Worm (Caenorhabditis elegans) whole organism, late embryonic: ENCODE results near the gene appg-1.

Experiments
- C38D4.7 ChIP-seq: fragments of 200-800 bp; sonication (Bioruptor generic); optimal IDR thresholded peaks from 2 replicates; lab custom pipeline; 2018; ENCODE audit warnings: mild to moderate bottlenecking, missing genetic modification characterization, moderate library complexity, missing compliant biosample characterization
- F13H6.1 ChIP-seq: sonication (generic microtip); optimal IDR thresholded peaks from 2 replicates; lab custom pipeline; 2016; ENCODE audit warnings: missing genetic modification characterization, missing compliant biosample characterization
- K02D7.2 ChIP-seq: sonication (generic microtip); optimal IDR thresholded peaks from 2 replicates; lab custom pipeline; 2017; ENCODE audit warnings: mild to moderate bottlenecking, missing genetic modification characterization, missing compliant biosample characterization
- K09A11.1 ChIP-seq: sonication (generic microtip); optimal IDR thresholded peaks from 2 replicates; lab custom pipeline; 2017; ENCODE audit warnings: antibody characterized with exemption, mild to moderate bottlenecking, missing genetic modification characterization, missing compliant biosample characterization; ENCODE audit not compliant: insufficient read depth
- Y22D7AL.16 ChIP-seq: sonication (generic microtip); optimal IDR thresholded peaks from 2 replicates; lab custom pipeline; 2016; ENCODE audit warnings: missing genetic modification characterization, missing compliant biosample characterization
- ama-1 ChIP-seq: fragments of 150-350 bp; optimal IDR thresholded peaks from 2 replicates; lab custom pipeline; 2014
- ceh-14 ChIP-seq: sonication (generic microtip); optimal IDR thresholded peaks from 2 replicates; lab custom pipeline; 2016; ENCODE audit warnings: missing genotype, missing genetic modification characterization, missing compliant biosample characterization
- ceh-2 ChIP-seq: sonication (generic microtip); optimal IDR thresholded peaks from 2 replicates; lab custom pipeline; 2016; ENCODE audit warnings: missing genotype, missing genetic modification characterization, missing compliant biosample characterization
- ceh-22 ChIP-seq: sonication (generic microtip); optimal IDR thresholded peaks from 2 replicates; lab custom pipeline; 2017; ENCODE audit warnings: missing biosample characterization, missing genetic modification characterization
- ceh-24 ChIP-seq: sonication (generic microtip); optimal IDR thresholded peaks from 2 replicates; lab custom pipeline; 2016; ENCODE audit warnings: mild to moderate bottlenecking, missing genetic modification characterization, missing compliant biosample characterization
- ceh-30 ChIP-seq: fragments of 150-350 bp; optimal IDR thresholded peaks from 2 replicates; lab custom pipeline; 2014; ENCODE audit warnings: missing biosample characterization, missing genetic modification characterization
- ceh-34 ChIP-seq: sonication (generic microtip); optimal IDR thresholded peaks from 2 replicates; lab custom pipeline; 2016; ENCODE audit warnings: mild to moderate bottlenecking, missing genetic modification characterization, missing compliant biosample characterization
- ceh-45 ChIP-seq: fragments of 200-800 bp; sonication (Bioruptor generic); IDR thresholded peaks from 2 replicates; pipeline ENCODE4 v1.3.6; 2022; ENCODE audit warnings: missing genetic modification reagents, missing genetic modification characterization, missing compliant biosample characterization
- ceh-48 ChIP-seq: sonication (generic microtip); optimal IDR thresholded peaks from 2 replicates; lab custom pipeline; 2016; ENCODE audit warnings: missing genetic modification characterization, inconsistent platforms, missing compliant biosample characterization
- fkh-6 ChIP-seq: sonication (generic microtip); optimal IDR thresholded peaks from 2 replicates; lab custom pipeline; 2016; ENCODE audit warnings: missing genetic modification characterization, missing compliant biosample characterization
- hlh-13 ChIP-seq: fragments of 200-800 bp; sonication (Bioruptor generic); optimal IDR thresholded peaks from 2 replicates; lab custom pipeline; 2018; ENCODE audit warnings: mild to moderate bottlenecking, missing genetic modification characterization, missing compliant biosample characterization
- hlh-15 ChIP-seq: sonication (generic microtip); optimal IDR thresholded peaks from 2 replicates; lab custom pipeline; 2016; ENCODE audit warnings: missing genetic modification characterization, missing compliant biosample characterization
- hlh-6 ChIP-seq: sonication (generic microtip); optimal IDR thresholded peaks from 2 replicates; lab custom pipeline; 2016; ENCODE audit warnings: missing genotype, missing genetic modification characterization, missing compliant biosample characterization
- lim-6 ChIP-seq: sonication (generic microtip); optimal IDR thresholded peaks from 2 replicates; lab custom pipeline; 2016; ENCODE audit warnings: missing genetic modification characterization, missing compliant biosample characterization
- lin-11 ChIP-seq: fragments of 200-800 bp; sonication (Bioruptor generic); optimal IDR thresholded peaks from 2 replicates; lab custom pipeline; 2018; ENCODE audit warnings: mild to moderate bottlenecking, missing genetic modification characterization, missing compliant biosample characterization
- madf-2 ChIP-seq: sonication (generic microtip); optimal IDR thresholded peaks from 2 replicates; lab custom pipeline; 2017; ENCODE audit warnings: missing genetic modification characterization, missing compliant biosample characterization
- mec-3 ChIP-seq: sonication (generic microtip); optimal IDR thresholded peaks from 2 replicates; lab custom pipeline; 2016; ENCODE audit warnings: borderline replicate concordance, missing genetic modification characterization, missing compliant biosample characterization
- nfya-1 ChIP-seq: sonication (generic microtip); optimal IDR thresholded peaks from 2 replicates; lab custom pipeline; 2017; ENCODE audit warnings: missing genetic modification characterization, mild to moderate bottlenecking, missing compliant biosample characterization, antibody characterized with exemption, moderate library complexity
- nhr-11 ChIP-seq: fragments of 150-350 bp; optimal IDR thresholded peaks from 2 replicates; lab custom pipeline; 2014; ENCODE audit warnings: missing biosample characterization, missing genetic modification characterization
- nhr-232 ChIP-seq: sonication (generic microtip); optimal IDR thresholded peaks from 2 replicates; lab custom pipeline; 2016; ENCODE audit warnings: missing genetic modification characterization, missing compliant biosample characterization
- npax-4 ChIP-seq: sonication (generic microtip); optimal IDR thresholded peaks from 2 replicates; lab custom pipeline; 2016; ENCODE audit warnings: missing genetic modification characterization, missing compliant biosample characterization
- pha-4 ChIP-seq: fragments of 150-350 bp; optimal IDR thresholded peaks from 2 replicates; lab custom pipeline; 2018; ENCODE audit warnings: missing biosample characterization, missing genetic modification reagents, missing genetic modification characterization
- pros-1 ChIP-seq: fragments of 150-350 bp; optimal IDR thresholded peaks from 2 replicates; lab custom pipeline; 2014; ENCODE audit warnings: missing biosample characterization, missing genetic modification reagents, missing genetic modification characterization
- syd-9 ChIP-seq: sonication (generic microtip); optimal IDR thresholded peaks from 2 replicates; lab custom pipeline; 2016; ENCODE audit warnings: mild to moderate bottlenecking, missing genetic modification characterization, moderate library complexity, missing compliant biosample characterization
- tbx-2 ChIP-seq: sonication (generic microtip); optimal IDR thresholded peaks from 2 replicates; lab custom pipeline; 2016; ENCODE audit warnings: missing genetic modification characterization, missing compliant biosample characterization
- tbx-7 ChIP-seq: sonication (generic microtip); optimal IDR thresholded peaks from 2 replicates; lab custom pipeline; 2016; ENCODE audit warnings: missing genotype, missing genetic modification characterization, missing compliant biosample characterization
- ttx-3 ChIP-seq: sonication (generic microtip); optimal IDR thresholded peaks from 2 replicates; lab custom pipeline; 2016; ENCODE audit warnings: missing genetic modification reagents, missing genetic modification characterization, missing compliant biosample characterization
- unc-55 ChIP-seq: sonication (generic microtip); optimal IDR thresholded peaks from 2 replicates; lab custom pipeline; 2017; ENCODE audit warnings: missing biosample characterization, missing genetic modification reagents, missing genetic modification characterization
- unc-86 ChIP-seq: sonication (generic microtip); optimal IDR thresholded peaks from 2 replicates; lab custom pipeline; 2016; ENCODE audit warnings: missing genetic modification characterization, missing compliant biosample characterization

appg-1 gene

DNA sequence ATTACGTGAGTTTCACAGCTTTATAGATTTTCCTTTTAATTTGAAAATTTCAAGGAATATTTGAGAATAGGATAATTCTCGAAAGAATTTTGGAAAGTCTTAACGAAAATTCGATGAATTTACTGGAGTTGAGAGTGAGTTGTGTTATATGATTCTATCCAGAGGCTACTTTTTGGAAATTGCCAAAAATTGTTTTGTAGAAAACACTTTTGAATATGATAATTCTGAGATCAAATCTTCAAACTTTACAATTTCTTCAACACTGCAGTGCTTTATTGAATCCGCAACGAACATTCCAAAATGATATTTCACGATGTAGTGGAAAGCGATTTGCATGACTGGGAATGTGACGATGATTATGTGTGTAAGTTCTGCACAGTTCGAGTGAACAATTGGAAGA is 26.1 kb downstream of the appg-1 start, which contains the start of gene C07E3.8:
Gene C07E3.8, plus strand, starts transcription at position 301 of the 400 bp plus-strand sequence.
- no peak for TF ChIP-seq hlh-15
- no peak for TF ChIP-seq lin-11
- no peak for TF ChIP-seq ceh-30 (tag; lab: Kevin White, UChicago)
- TF ChIP-seq hlh-13 (GFP tag; lab: Kevin White, UChicago): no peak
- TF ChIP-seq nhr-11 (tag; lab: Kevin White, UChicago): no peak
- TF ChIP-seq madf-2 (tag; lab: Kevin White, UChicago): no peak
- TF ChIP-seq pha-4 (tag; lab: Kevin White, UChicago): no peak
- TF ChIP-seq ttx-3: no peak
- no peak for TF ChIP-seq ceh-24 (tag; lab: Kevin White, UChicago)
- no peak for TF ChIP-seq mec-3 (tag; lab: Kevin White, UChicago)
- TF ChIP-seq ceh-34 (tag; lab: Kevin White, UChicago): no peak
- no peak for TF ChIP-seq ama-1 (lab: Kevin White, UChicago)
- TF ChIP-seq ceh-14: no peak
- no peak for TF ChIP-seq ceh-2 (tag; lab: Kevin White, UChicago)
- TF ChIP-seq pros-1 (tag; lab: Kevin White, UChicago): no peak
- TF ChIP-seq, all 69 proteins: peak for 0

DNA sequence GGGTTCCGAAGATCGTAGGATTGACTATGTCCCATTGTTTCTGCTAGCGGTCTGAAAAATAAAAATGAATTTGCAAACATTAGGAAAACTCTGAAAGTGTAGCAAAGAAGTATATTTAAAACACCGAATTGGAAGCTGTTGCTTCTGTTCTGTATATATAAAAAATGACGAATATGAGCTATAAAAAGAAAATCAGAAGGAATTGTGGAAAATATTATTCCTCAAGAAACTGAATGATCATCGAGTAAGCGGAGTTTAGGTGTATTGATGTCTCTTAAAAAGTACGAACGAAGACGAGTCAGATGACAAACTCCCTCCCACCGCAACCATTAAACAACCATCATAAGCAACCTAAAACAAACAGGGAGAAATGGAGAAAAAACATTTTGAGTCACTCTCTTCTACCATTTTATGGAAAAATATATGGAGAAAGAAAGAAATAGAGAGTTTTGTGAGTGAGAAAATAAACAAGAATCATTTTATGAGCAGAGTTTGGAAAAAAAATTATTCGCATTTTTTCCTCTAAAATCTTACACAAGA is 31.7 kb downstream of the appg-1 start, which contains the start of gene C07E3.3:
Gene C07E3.3, minus strand, starts transcription at position 51 of the 540 bp plus-strand sequence.
- TF ChIP-seq F13H6.1 (tag; lab: Kevin White, UChicago) (no peak), K02D7.2 (tag; lab: Kevin White, UChicago) (no peak), npax-4 (tag; lab: Kevin White, UChicago) (no peak), Y22D7AL.16 (tag; lab: Kevin White, UChicago) (no peak), C38D4.7 (no peak), ceh-45 (GFP tag; lab: Robert Waterston, UW) (no peak), nhr-232 (no peak), ceh-2 (tag; lab: Kevin White, UChicago) (no peak), ceh-24 (tag; lab: Kevin White, UChicago) (no peak), tbx-2 (tag; lab: Kevin White, UChicago) (no peak), syd-9 (tag; lab: Kevin White, UChicago) (no peak), pha-4 (tag; lab: Kevin White, UChicago) (no peak), K09A11.1 (tag; lab: Kevin White, UChicago) (no peak), tbx-7 (tag; lab: Kevin White, UChicago) (no peak), hlh-13 (GFP tag; lab: Kevin White, UChicago) (no peak)

DNA sequence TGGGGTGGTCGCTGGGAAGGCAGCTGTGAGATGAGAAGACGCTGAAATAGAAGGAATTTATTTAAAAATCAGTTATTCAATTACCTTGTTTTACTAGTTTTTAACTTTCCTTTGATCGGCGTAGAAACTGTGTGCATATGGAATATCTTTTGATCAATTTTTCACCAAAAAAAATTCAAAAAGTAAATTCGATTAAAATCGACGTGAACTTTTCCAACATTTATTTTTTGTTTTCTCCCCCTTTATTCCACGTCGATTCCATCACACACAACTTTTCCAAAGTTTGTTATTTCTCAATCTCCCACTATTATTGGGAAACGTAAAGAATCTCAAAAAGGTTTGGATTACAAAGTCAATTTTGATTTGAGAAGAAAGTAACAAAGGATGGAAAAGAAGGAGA is 34.6 kb downstream of the appg-1 start, which contains the start of gene C07E3.4:
Gene C07E3.4, plus strand, starts transcription at position 301 of the 400 bp plus-strand sequence.
- TF ChIP-seq fkh-6 (tag; lab: Kevin White, UChicago): no peak
- TF ChIP-seq nfya-1 (tag; lab: Kevin White, UChicago): no peak
- no peak for TF ChIP-seq ceh-34 (tag; lab: Kevin White, UChicago)
- TF ChIP-seq unc-86 (tag; lab: Kevin White, UChicago): no peak
- TF ChIP-seq hlh-6 (tag; lab: Kevin White, UChicago): no peak
- no peak for TF ChIP-seq tbx-7 (tag; lab: Kevin White, UChicago)
- no peak for TF ChIP-seq ceh-22
- TF ChIP-seq madf-2 (tag; lab: Kevin White, UChicago): no peak

DNA sequence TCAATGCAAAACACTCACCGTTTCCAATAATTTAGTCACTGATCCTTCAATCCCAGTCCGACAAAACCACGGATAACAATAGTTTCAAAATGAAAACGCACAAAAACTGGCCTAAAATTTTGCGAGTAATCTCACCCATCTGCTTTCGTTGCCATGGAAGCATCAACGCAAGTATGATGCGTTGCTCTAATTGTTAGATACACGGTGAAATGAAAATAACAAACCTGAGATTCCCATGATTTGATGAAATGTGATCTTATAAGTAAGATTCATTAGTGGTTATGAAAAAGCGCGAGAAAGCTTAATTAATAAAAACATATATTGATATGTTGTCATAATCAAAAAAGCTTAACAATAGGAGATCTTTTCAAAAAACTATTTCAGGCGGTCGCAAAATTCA is 41.4 kb downstream of the appg-1 start, which contains the start of gene ceh-57:
Gene ceh-57, minus strand, starts transcription at position 95 of the 400 bp plus-strand sequence.
- peak; percentile 36 for TF ChIP-seq ama-1 (lab: Kevin White, UChicago)
- no peak for TF ChIP-seq npax-4 (tag; lab: Kevin White, UChicago)
- no peak for TF ChIP-seq lim-6 (tag; lab: Kevin White, UChicago)
- TF ChIP-seq unc-55 (GFP tag; lab: Kevin White, UChicago): no peak
- TF ChIP-seq ceh-48: no peak
